Worm (Caenorhabditis elegans): ENCODE results near the gene C30E1.4.
"Not testable (repeated sequence)": the region's sequence is repeated elsewhere in the genome, so short reads cannot be mapped to it uniquely, and the experiment has no call there.

Gene C30E1.4

ce11 chrX:16923636-16924035 lies at the start of gene C30E1.4:
Gene C30E1.4, plus strand, starts transcription at chrX:16923936.
- TF ChIP-seq elt-1 (tag; optimal IDR thresholded peaks at IDR 0.05; ENCODE audit: borderline replicate concordance, insufficient read depth) (no peak), snpc-4 (tag; optimal IDR thresholded peaks at IDR 0.05) (no peak), zip-8 (tag; optimal IDR thresholded peaks at IDR 0.05) (no peak), blmp-1 (tag; optimal IDR thresholded peaks at IDR 0.05) (no peak), nhr-2 (tag; optimal IDR thresholded peaks at IDR 0.05) (no peak), mep-1 (tag; optimal IDR thresholded peaks at IDR 0.05) (no peak), lsy-2 (tag; optimal IDR thresholded peaks at IDR 0.05) (no peak), elt-3 (tag; optimal IDR thresholded peaks at IDR 0.05) (no peak), ces-1 (GFP tag; optimal IDR thresholded peaks at IDR 0.05) (no peak), hlh-1 (tag; optimal IDR thresholded peaks at IDR 0.05) (no peak), ztf-11 (tag; optimal IDR thresholded peaks at IDR 0.05) (no peak), cnd-1 (tag; optimal IDR thresholded peaks at IDR 0.05) (no peak), nhr-76 (tag; optimal IDR thresholded peaks at IDR 0.05) (no peak), unc-120 (tag; optimal IDR thresholded peaks at IDR 0.05; ENCODE audit: poor library complexity, severe bottlenecking) (no peak), ceh-39 (tag; optimal IDR thresholded peaks at IDR 0.05) (no peak), bed-3 (GFP tag; optimal IDR thresholded peaks at IDR 0.05) (no peak)

DNA sequence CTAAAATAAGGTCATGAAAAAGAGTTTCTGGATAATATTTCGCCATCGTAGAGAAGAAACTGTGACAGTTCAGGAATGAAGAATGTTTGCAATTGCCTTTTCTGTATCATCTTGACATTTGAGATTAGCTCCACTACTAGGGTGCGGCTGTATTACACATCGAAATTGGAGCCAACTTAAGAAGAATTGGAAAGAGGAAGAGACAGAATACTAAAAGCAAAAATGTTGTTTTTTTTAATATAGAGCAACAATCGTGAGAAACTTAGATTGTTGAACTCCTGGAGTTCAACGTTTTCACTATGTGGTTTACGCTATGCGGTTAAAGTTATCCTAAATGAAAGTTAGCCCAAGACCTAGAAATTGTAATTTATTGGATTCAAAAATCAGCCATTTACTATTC lies 43.3 kb upstream of the C30E1.4 start, which contains the start of gene acs-9:
Gene acs-9 (minus strand): TSS at position 101 of the 400 bp plus-strand sequence.
- TF ChIP-seq tbx-8 (GFP tag; optimal IDR thresholded peaks at IDR 0.05): no peak
- no peak for TF ChIP-seq unc-120 (tag; optimal IDR thresholded peaks at IDR 0.05; ENCODE audit: poor library complexity, severe bottlenecking)
- TF ChIP-seq drap-1 (GFP tag; optimal IDR thresholded peaks at IDR 0.05): no peak
- TF ChIP-seq mls-2 (tag; optimal IDR thresholded peaks at IDR 0.05): no peak
- TF ChIP-seq lsy-2 (tag; optimal IDR thresholded peaks at IDR 0.05): no peak
- no peak for TF ChIP-seq ces-1 (GFP tag; optimal IDR thresholded peaks at IDR 0.05)
- TF ChIP-seq zip-8 (tag; optimal IDR thresholded peaks at IDR 0.05): no peak
- no peak for TF ChIP-seq flh-1 (GFP tag; optimal IDR thresholded peaks at IDR 0.05)
- TF ChIP-seq hlh-1 (tag; optimal IDR thresholded peaks at IDR 0.05): no peak
- no peak for TF ChIP-seq sem-2 (GFP tag; optimal IDR thresholded peaks at IDR 0.05)

DNA sequence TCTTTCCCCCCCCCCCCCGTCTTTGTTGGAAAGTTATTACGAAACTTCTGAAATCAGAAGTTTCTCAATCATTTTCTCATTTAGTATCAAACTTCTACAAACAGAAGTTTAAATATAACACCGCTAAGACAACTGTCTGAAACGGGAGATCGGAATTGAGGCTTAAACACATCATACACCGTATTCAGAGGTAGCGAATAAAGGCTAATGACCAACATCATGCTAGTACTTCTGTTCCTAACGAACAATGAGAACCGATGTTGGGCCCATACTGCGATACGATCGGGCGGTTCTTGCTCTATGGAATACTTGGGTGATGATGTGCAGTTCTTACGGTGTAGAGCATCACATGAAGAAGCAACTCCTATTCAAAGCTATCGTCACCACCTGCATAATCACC lies 40.3 kb upstream of the C30E1.4 start, which contains the start of gene Y13C8A.1:
Gene Y13C8A.1 (plus strand): TSS at position 301 of the 400 bp plus-strand sequence.
- TF ChIP-seq unc-62 (GFP tag; optimal IDR thresholded peaks at IDR 0.05); nhr-76 (tag; optimal IDR thresholded peaks at IDR 0.05); zip-8 (tag; optimal IDR thresholded peaks at IDR 0.05): not testable (repeated sequence)

ce11 chrX:16884075-16884474 lies 39.7 kb upstream of the C30E1.4 start:
- TF ChIP-seq lin-32 (GFP tag; optimal IDR thresholded peaks at IDR 0.05): no peak
- TF ChIP-seq nhr-237 (tag; optimal IDR thresholded peaks at IDR 0.05): no peak

DNA sequence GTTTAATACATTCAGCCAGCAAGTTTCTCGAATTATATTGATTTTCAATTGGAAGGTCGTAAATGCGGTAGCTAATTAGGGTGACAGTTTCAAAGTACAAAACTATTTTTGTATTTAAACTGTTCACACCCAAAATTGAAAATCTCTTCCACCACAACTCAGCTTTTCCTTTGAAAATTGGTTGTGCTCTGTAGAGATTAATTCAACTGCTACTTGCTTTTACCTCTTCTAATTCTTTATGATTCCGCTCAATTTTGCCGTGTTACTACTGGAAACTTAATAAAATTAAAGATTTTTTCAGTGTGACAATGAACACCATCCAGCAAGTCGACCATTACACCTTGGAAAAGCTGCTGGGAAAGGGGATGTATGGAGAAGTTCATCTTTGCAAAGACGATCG lies 32.1 kb upstream of the C30E1.4 start, which contains the start of gene F39F10.3:
Gene F39F10.3 (plus strand): TSS at position 301 of the 400 bp plus-strand sequence.
- TF ChIP-seq bed-3 (GFP tag; optimal IDR thresholded peaks at IDR 0.05): no peak
- TF ChIP-seq unc-62 (GFP tag; optimal IDR thresholded peaks at IDR 0.05): no peak

DNA sequence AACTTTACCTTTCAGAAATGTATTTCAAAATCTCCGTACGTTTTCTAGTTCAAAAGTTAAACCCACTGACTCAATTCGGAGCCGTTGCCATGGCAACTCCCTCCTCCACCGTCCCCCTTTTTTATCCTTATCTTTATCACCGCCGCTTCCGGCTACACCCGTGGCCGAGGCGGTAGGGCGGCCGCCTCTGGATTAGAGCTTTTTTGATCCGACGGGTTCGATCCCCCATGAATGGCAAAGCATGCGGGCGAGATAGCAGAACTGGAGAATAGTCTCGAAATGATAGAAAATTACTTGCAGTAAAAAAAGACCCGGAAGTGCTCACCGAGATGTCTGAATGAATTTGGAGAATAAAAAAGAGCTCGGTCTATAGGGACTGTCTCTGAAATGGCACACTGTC lies 30.0 kb upstream of the C30E1.4 start:
- no peak for TF ChIP-seq M03D4.4 (tag; optimal IDR thresholded peaks at IDR 0.05)
- TF ChIP-seq ham-2 (GFP tag; optimal IDR thresholded peaks at IDR 0.05): no peak
- no peak for TF ChIP-seq sptf-1 (tag; optimal IDR thresholded peaks at IDR 0.05)
- TF ChIP-seq lin-32 (GFP tag; optimal IDR thresholded peaks at IDR 0.05): no peak
- no peak for TF ChIP-seq cnd-1 (tag; optimal IDR thresholded peaks at IDR 0.05)
- TF ChIP-seq drap-1 (GFP tag; optimal IDR thresholded peaks at IDR 0.05): no peak
- TF ChIP-seq ces-1 (GFP tag; optimal IDR thresholded peaks at IDR 0.05): no peak
- TF ChIP-seq bed-3 (GFP tag; optimal IDR thresholded peaks at IDR 0.05): no peak
- no peak for TF ChIP-seq blmp-1 (tag; optimal IDR thresholded peaks at IDR 0.05)
- TF ChIP-seq mls-2 (tag; optimal IDR thresholded peaks at IDR 0.05): no peak
- TF ChIP-seq pha-4 (tag; optimal IDR thresholded peaks at IDR 0.05): no peak
- TF ChIP-seq flh-1 (GFP tag; optimal IDR thresholded peaks at IDR 0.05): no peak
- TF ChIP-seq ceh-43 (GFP tag; optimal IDR thresholded peaks at IDR 0.05): no peak
- no peak for TF ChIP-seq nhr-28 (tag; optimal IDR thresholded peaks at IDR 0.05)
- no peak for TF ChIP-seq snpc-4 (tag; optimal IDR thresholded peaks at IDR 0.05)
- no peak for TF ChIP-seq elt-3 (tag; optimal IDR thresholded peaks at IDR 0.05)
- no peak for TF ChIP-seq tbx-8 (GFP tag; optimal IDR thresholded peaks at IDR 0.05)
- no peak for TF ChIP-seq mab-5 (tag; optimal IDR thresholded peaks at IDR 0.05)
- TF ChIP-seq mep-1 (tag; optimal IDR thresholded peaks at IDR 0.05): no peak

Data from whole organism, mixed stage, embryonic.